ENCODE assay signal across 1 fruit fly cellular context in genomic region chrX:7285995-7286985, dm6.
TF ChIP-seq lines count a peak whose summit lies in the region.

CG2059 (plus strand) TSS chrX:7286358.

TF ChIP-seq in whole organism, embryonic, 481 proteins besides CTCF, POLR2A, EP300 and RAD21 (continued from another document):
- no peak for TF ChIP-seq CG5953 (GFP tag; IDR thresholded peaks at IDR 0.05; lab: Robert Waterston, UW)
- TF ChIP-seq sima (GFP tag; optimal IDR thresholded peaks at IDR 0.05; lab: Kevin White, UChicago), result no peak
- TF ChIP-seq CG10979 (tag; optimal IDR thresholded peaks at IDR 0.05; lab: Kevin White, UChicago), result peak; percentile 24
- no peak for TF ChIP-seq Mrtf (GFP tag; IDR thresholded peaks at IDR 0.05; lab: Robert Waterston, UW)
- TF ChIP-seq Ets97D (GFP tag; optimal IDR thresholded peaks at IDR 0.05; lab: Kevin White, UChicago), result peak; percentile 96
- peak; percentile 37 for TF ChIP-seq CG13424 (tag; optimal IDR thresholded peaks at IDR 0.05; lab: Kevin White, UChicago)
- peak in 1 of 2 experiments; percentile 17 for TF ChIP-seq crp (GFP tag; optimal IDR thresholded peaks at IDR 0.05; lab: Kevin White, UChicago)
- TF ChIP-seq Myb (GFP tag; optimal IDR thresholded peaks at IDR 0.05; lab: Kevin White, UChicago), result peak; percentile 57
- TF ChIP-seq pzg (GFP tag; optimal IDR thresholded peaks at IDR 0.05; lab: Kevin White, UChicago), result peak; percentile 99
- peak; percentile 29 for TF ChIP-seq PHDP (tag; optimal IDR thresholded peaks at IDR 0.05; lab: Kevin White, UChicago)
- TF ChIP-seq Lim3 (GFP tag; IDR thresholded peaks at IDR 0.05; lab: Robert Waterston, UW), result no peak
- peak; percentile 99 for TF ChIP-seq CG14710 (tag; optimal IDR thresholded peaks at IDR 0.05; lab: Kevin White, UChicago)
- peak; percentile 100 for TF ChIP-seq CG1603 (tag; optimal IDR thresholded peaks at IDR 0.05; lab: Kevin White, UChicago)
- peak; percentile 63 for TF ChIP-seq CG4282 (GFP tag; optimal IDR thresholded peaks at IDR 0.05; lab: Kevin White, UChicago)
- peak; percentile 90 for TF ChIP-seq CG12659 (GFP tag; optimal IDR thresholded peaks at IDR 0.05; lab: Kevin White, UChicago)
- TF ChIP-seq kay (GFP tag; optimal IDR thresholded peaks at IDR 0.05; lab: Kevin White, UChicago), result peak; percentile 89
- peak; percentile 41 for TF ChIP-seq HHEX (GFP tag; optimal IDR thresholded peaks at IDR 0.05; lab: Kevin White, UChicago)
- TF ChIP-seq usp (GFP tag; optimal IDR thresholded peaks at IDR 0.05; lab: Kevin White, UChicago), result no peak
- TF ChIP-seq hbn (GFP tag; IDR thresholded peaks at IDR 0.05; lab: Robert Waterston, UW; ENCODE audit: partially characterized antibody), result no peak; the same call in 1 of the 2 replicates
- peak; percentile 75 for TF ChIP-seq trem (tag; optimal IDR thresholded peaks at IDR 0.05; lab: Kevin White, UChicago)
- peak; percentile 49 for TF ChIP-seq stwl (tag; optimal IDR thresholded peaks at IDR 0.05; lab: Kevin White, UChicago)
- TF ChIP-seq CG5245 (GFP tag; optimal IDR thresholded peaks at IDR 0.05; lab: Kevin White, UChicago), result no peak
- no peak for TF ChIP-seq luna (GFP tag; optimal IDR thresholded peaks at IDR 0.05; lab: Kevin White, UChicago)
- peak; percentile 50 for TF ChIP-seq nmo (GFP tag; optimal IDR thresholded peaks at IDR 0.05; lab: Kevin White, UChicago)
- TF ChIP-seq D19B (GFP tag; optimal IDR thresholded peaks at IDR 0.05; lab: Kevin White, UChicago), result peak; percentile 0
- peak; percentile 23 for TF ChIP-seq HLHmδ (GFP tag; optimal IDR thresholded peaks at IDR 0.05; lab: Kevin White, UChicago)
- peak; percentile 26 for TF ChIP-seq fd102C (GFP tag; optimal IDR thresholded peaks at IDR 0.05; lab: Kevin White, UChicago)
- peak; percentile 5 for TF ChIP-seq CG11723 (GFP tag; optimal IDR thresholded peaks at IDR 0.05; lab: Kevin White, UChicago)
- no peak for TF ChIP-seq CG10565 (GFP tag; optimal IDR thresholded peaks at IDR 0.05; lab: Kevin White, UChicago)
- TF ChIP-seq unpg (GFP tag; optimal IDR thresholded peaks at IDR 0.05; lab: Kevin White, UChicago), result no peak
- TF ChIP-seq bbx (GFP tag; IDR thresholded peaks at IDR 0.05; lab: Robert Waterston, UW; ENCODE audit: partially characterized antibody), result peak; percentile 58
- no peak for TF ChIP-seq BtbVII (GFP tag; optimal IDR thresholded peaks at IDR 0.05; lab: Kevin White, UChicago)
- peak; percentile 6; the same call in 1 of the 2 replicates for TF ChIP-seq al (GFP tag; IDR thresholded peaks at IDR 0.05; lab: Robert Waterston, UW)
- TF ChIP-seq CG10366 (GFP tag; IDR thresholded peaks at IDR 0.05; lab: Robert Waterston, UW), result peak; percentile 47
- TF ChIP-seq H2.0 (GFP tag; IDR thresholded peaks at IDR 0.05; lab: Robert Waterston, UW), result peak; percentile 18; the same call in 1 of the 2 replicates
- TF ChIP-seq odd (GFP tag; optimal IDR thresholded peaks at IDR 0.05; lab: Kevin White, UChicago), result no peak
- peak; percentile 88 for TF ChIP-seq Kr (GFP tag; optimal IDR thresholded peaks at IDR 0.05; lab: Kevin White, UChicago)
- peak; percentile 84 for TF ChIP-seq Elba2 (GFP tag; optimal IDR thresholded peaks at IDR 0.05; lab: Kevin White, UChicago)
- TF ChIP-seq CG7987 (GFP tag; optimal IDR thresholded peaks at IDR 0.05; lab: Kevin White, UChicago), result peak; percentile 51
TF ChIP-seq in whole organism, embryonic: peak in this region for 297.
